Worm (Caenorhabditis elegans): ENCODE measurements around the gene math-28.

ce11 chrII:1757033-1757432 lies 6.1 kb upstream of the math-28 start, which contains the start of gene F36H5.10:
- TF ChIP-seq R02D3.7 (tag; optimal IDR thresholded peaks at IDR 0.05) (no peak), daf-12 (tag; optimal IDR thresholded peaks at IDR 0.05) (no peak), snpc-4 (tag; optimal IDR thresholded peaks at IDR 0.05) (no peak)
